Fruit fly (Drosophila melanogaster) whole organism, adult: ENCODE data around the gene Tengl3.

Experiments
- CG11617 ChIP-seq: fragments of 200-800 bp; sonication (Bioruptor generic); optimal IDR thresholded peaks from 2 replicates; lab custom pipeline; 2017; ENCODE audit warnings: mild to moderate bottlenecking, missing biosample characterization, missing genetic modification reagents, missing genetic modification characterization
- CG12768 ChIP-seq: fragments of 200-800 bp; sonication (Bioruptor generic); optimal IDR thresholded peaks from 2 replicates; lab custom pipeline; 2017; ENCODE audit warnings: missing biosample characterization, missing genetic modification characterization, mild to moderate bottlenecking, moderate library complexity, missing genetic modification reagents
- CG14711 ChIP-seq: fragments of 200-800 bp; sonication (Bioruptor generic); optimal IDR thresholded peaks from 2 replicates; lab custom pipeline; 2018; ENCODE audit warnings: missing biosample characterization, mild to moderate bottlenecking, missing genetic modification characterization, moderate library complexity
- CG1620 ChIP-seq: fragments of 200-800 bp; sonication (Bioruptor generic); optimal IDR thresholded peaks from 2 replicates; lab custom pipeline; 2016; ENCODE audit warnings: missing biosample characterization, missing genetic modification characterization
- CG33017 ChIP-seq: fragments of 200-800 bp; sonication (Bioruptor generic); optimal IDR thresholded peaks from 2 replicates; lab custom pipeline; 2018; ENCODE audit warnings: missing biosample characterization, mild to moderate bottlenecking, missing genetic modification characterization, moderate library complexity
- CG5204 ChIP-seq: fragments of 200-800 bp; sonication (Bioruptor generic); optimal IDR thresholded peaks from 2 replicates; lab custom pipeline; 2016; ENCODE audit warnings: missing biosample characterization, missing genetic modification characterization
- CG7045 ChIP-seq: fragments of 200-800 bp; sonication (Bioruptor generic); optimal IDR thresholded peaks from 2 replicates; lab custom pipeline; 2017; ENCODE audit warnings: missing biosample characterization, mild to moderate bottlenecking, missing genetic modification characterization
- CG7101 ChIP-seq: fragments of 200-800 bp; sonication (Bioruptor generic); optimal IDR thresholded peaks from 2 replicates; lab custom pipeline; 2018; ENCODE audit warnings: missing biosample characterization, mild to moderate bottlenecking, missing genetic modification characterization, moderate library complexity
- Clk ChIP-seq: fragments of 200-800 bp; sonication (Bioruptor generic); optimal IDR thresholded peaks from 2 replicates; lab custom pipeline; 2017; ENCODE audit warnings: missing biosample characterization, missing genetic modification characterization
- Crg-1 ChIP-seq: fragments of 200-800 bp; sonication (Bioruptor generic); optimal IDR thresholded peaks from 2 replicates; lab custom pipeline; 2016; ENCODE audit warnings: missing biosample characterization, missing genetic modification characterization
- Hr96 ChIP-seq: fragments of 200-800 bp; sonication (Bioruptor generic); optimal IDR thresholded peaks from 2 replicates; lab custom pipeline; 2016; ENCODE audit warnings: missing biosample characterization, missing genetic modification characterization
- Mnt ChIP-seq: fragments of 200-800 bp; sonication (Bioruptor generic); optimal IDR thresholded peaks from 2 replicates; lab custom pipeline; 2016; ENCODE audit warnings: missing biosample characterization, mild to moderate bottlenecking, missing genetic modification characterization
- bab1 ChIP-seq: fragments of 200-800 bp; sonication (Bioruptor generic); optimal IDR thresholded peaks from 3 replicates; lab custom pipeline; 2019; ENCODE audit warnings: missing biosample characterization, mild to moderate bottlenecking, missing genetic modification characterization, moderate library complexity
- cic ChIP-seq: fragments of 200-800 bp; sonication (Bioruptor generic); optimal IDR thresholded peaks from 2 replicates; lab custom pipeline; 2017; ENCODE audit warnings: missing biosample characterization, mild to moderate bottlenecking, missing genetic modification characterization, moderate library complexity
- cnc ChIP-seq, 2 experiments: fragments of >200 bp; optimal IDR thresholded peaks; 2 replicates each; lab custom pipeline; 2017
- kay ChIP-seq: fragments of 200-800 bp; sonication (Bioruptor generic); peaks from one replicate; lab custom pipeline; 2016; ENCODE audit warnings: missing biosample characterization, missing genetic modification characterization, borderline replicate concordance
- ovo ChIP-seq: fragments of 200-800 bp; sonication (Bioruptor generic); optimal IDR thresholded peaks from 2 replicates; lab custom pipeline; 2016; ENCODE audit warnings: missing biosample characterization, missing genetic modification characterization
- pad ChIP-seq: fragments of 200-800 bp; sonication (Bioruptor generic); optimal IDR thresholded peaks from 3 replicates; lab custom pipeline; 2017; ENCODE audit warnings: missing biosample characterization, missing genetic modification characterization, mild to moderate bottlenecking, moderate library complexity, missing genetic modification reagents
- tj ChIP-seq: fragments of 200-800 bp; sonication (Bioruptor generic); optimal IDR thresholded peaks from 3 replicates; lab custom pipeline; 2017; ENCODE audit warnings: missing biosample characterization, mild to moderate bottlenecking, missing genetic modification characterization, moderate library complexity
- toe ChIP-seq: fragments of 200-800 bp; sonication (Bioruptor generic); optimal IDR thresholded peaks from 2 replicates; lab custom pipeline; 2016; ENCODE audit warnings: missing biosample characterization, missing genetic modification characterization

Tengl3 gene

DNA sequence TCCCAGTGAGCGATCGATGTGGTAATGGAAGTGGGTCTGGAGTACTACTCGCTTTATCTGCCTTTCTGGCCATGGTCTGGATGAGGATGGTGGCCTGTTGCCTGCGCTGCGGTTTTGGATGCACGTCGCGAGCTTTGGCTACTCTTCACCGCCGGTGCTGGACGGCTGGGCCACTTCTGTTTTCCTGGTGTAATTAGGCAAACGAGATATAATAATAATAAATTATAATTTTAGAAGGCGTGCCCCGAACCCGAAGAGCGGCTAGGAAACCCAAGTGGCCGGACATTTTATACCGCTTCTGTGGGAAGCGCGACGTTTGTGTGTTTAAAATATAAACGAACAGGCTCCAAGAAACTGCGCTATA, 38.6 kb downstream of the Tengl3 start:
- TF ChIP-seq CG5204 (no peak), CG33017 (tag; lab: Kevin White, UChicago) (no peak), CG11617 (GFP tag; lab: Kevin White, UChicago) (no peak), CG7101 (no peak), CG7045 (no peak), toe (GFP tag; lab: Kevin White, UChicago) (no peak), ovo (no peak), Clk (GFP tag; lab: Kevin White, UChicago) (no peak), cic (GFP tag; lab: Kevin White, UChicago) (no peak), Mnt (GFP tag; lab: Kevin White, UChicago) (no peak), Hr96 (no peak), Crg-1 (no peak), CG14711 (no peak), pad (GFP tag; lab: Kevin White, UChicago) (no peak), tj (no peak), CG12768 (GFP tag; lab: Kevin White, UChicago) (no peak), bab1 (GFP tag; lab: Kevin White, UChicago) (no peak), CG1620 (GFP tag; lab: Kevin White, UChicago) (no peak), kay (no peak)

DNA sequence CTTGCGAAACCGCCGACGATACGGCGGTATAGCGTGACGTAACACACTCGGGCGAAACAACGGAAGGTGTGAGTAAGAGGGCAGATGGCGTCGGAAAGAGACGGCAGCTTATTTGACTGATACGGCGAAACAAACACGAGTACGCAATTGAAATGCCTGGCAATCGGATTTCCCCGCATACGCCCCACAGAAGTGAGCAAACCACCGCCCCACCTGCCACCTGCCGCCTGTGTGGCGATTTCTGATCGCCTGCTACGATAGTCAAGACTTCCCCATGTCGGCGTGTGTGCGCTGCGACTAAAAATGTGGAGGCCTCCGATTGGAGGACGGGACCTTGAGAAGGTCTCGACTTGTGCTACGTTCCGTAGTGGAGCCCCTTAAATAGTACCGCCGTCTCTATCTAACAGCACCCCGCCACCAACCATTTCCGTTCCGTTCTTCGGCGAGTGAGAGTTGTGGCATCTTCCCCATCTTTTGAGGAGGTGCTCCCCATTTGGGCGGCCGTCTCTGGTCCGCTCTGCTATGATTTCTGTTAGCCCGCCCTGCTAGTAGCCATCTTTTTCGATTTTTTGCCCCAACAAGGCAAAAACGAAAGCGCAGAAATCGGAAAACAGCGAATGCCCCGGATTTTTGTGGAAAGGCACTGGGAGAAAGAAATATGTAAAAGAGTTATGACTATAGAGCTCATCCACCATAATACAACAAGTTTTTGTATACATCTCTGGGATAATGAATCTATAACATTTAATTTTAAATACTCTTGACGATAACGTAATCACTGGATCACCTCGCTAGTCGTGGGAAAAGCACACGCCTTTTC, 39.2 kb downstream of the Tengl3 start:
- TF ChIP-seq CG7045 (peak; percentile 13), CG33017 (tag; lab: Kevin White, UChicago) (peak; percentile 52), cnc (optimal IDR thresholded peaks at IDR 0.05; lab: Kevin White, UChicago) (no peak), Crg-1 (peak; percentile 6), tj (peak; percentile 67), CG14711 (peak; percentile 66), Hr96 (peak; percentile 47), bab1 (GFP tag; lab: Kevin White, UChicago) (no peak), CG7101 (peak; percentile 47), CG11617 (GFP tag; lab: Kevin White, UChicago) (peak; percentile 26), ovo (peak; percentile 55), cic (GFP tag; lab: Kevin White, UChicago) (peak; percentile 93), CG12768 (GFP tag; lab: Kevin White, UChicago) (peak; percentile 16), CG1620 (GFP tag; lab: Kevin White, UChicago) (peak; percentile 36), Clk (GFP tag; lab: Kevin White, UChicago) (no peak), kay (peak; percentile 84), CG5204 (peak; percentile 20), Mnt (GFP tag; lab: Kevin White, UChicago) (peak; percentile 92), toe (GFP tag; lab: Kevin White, UChicago) (peak; percentile 49), pad (GFP tag; lab: Kevin White, UChicago) (peak; percentile 99)

DNA sequence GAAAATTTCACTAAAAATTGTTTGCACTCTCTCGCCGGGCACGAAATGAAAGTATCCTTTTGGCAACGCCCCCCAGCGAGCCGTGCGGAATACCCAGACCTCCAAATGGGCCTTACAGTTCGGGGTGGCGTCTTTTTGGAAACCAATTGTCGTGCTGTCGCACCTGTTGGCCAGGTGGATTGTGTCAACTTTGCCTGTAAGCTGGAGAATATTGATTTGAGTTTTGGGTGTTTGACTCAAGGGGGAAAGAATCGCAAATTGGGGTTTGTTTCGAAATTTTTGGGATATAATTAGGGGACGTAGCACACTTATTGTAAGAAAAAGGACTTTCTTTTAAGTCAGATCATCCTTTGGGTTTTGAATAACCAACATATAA, 39.9 kb downstream of the Tengl3 start:
- TF ChIP-seq CG14711 = no peak
- TF ChIP-seq cic (GFP tag; lab: Kevin White, UChicago) = no peak
- TF ChIP-seq cnc (optimal IDR thresholded peaks at IDR 0.05; lab: Kevin White, UChicago) = no peak
- no peak for TF ChIP-seq tj
- no peak for TF ChIP-seq CG1620 (GFP tag; lab: Kevin White, UChicago)
- TF ChIP-seq ovo = no peak
- no peak for TF ChIP-seq Clk (GFP tag; lab: Kevin White, UChicago)
- no peak for TF ChIP-seq CG11617 (GFP tag; lab: Kevin White, UChicago)

DNA sequence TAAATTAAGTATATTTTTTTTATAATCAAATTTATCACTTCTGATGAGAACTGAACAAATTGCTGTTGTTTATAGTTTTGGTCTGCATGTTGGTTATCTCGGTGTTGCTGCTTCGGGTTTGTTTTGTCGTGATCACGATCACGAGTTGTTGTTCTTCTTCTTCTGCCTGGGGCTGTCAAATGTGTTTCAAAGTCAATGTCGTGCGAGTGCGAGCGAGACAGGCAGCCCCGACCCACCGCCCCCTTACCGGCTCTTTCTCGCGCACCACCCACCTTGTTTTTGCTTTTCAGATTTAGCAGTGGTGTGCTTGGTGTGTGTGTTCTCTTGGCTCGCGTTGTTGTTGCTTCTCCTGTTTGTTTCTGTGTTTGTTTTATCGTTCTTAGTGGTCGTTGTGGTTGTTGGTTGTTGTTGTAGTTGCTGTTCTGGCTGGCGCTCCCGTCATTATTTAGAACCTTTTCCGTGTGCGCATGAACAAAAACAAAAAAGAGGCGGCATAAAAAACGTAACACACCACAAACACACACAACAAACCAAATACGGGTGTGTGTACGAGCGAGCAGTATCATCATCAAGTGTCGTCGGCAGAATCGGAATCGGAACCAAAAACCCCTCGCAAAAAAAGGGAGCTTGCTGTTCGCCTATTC, 40.5 kb downstream of the Tengl3 start, which contains the start of gene COX7AL2:
Gene COX7AL2 (minus strand): TSS at position 438 of the 644 bp plus-strand sequence.
- no peak for TF ChIP-seq pad (GFP tag; lab: Kevin White, UChicago)
- TF ChIP-seq ovo = no peak
- no peak for TF ChIP-seq CG1620 (GFP tag; lab: Kevin White, UChicago)
- no peak for TF ChIP-seq Hr96
- TF ChIP-seq CG7101 = no peak
- TF ChIP-seq CG12768 (GFP tag; lab: Kevin White, UChicago) = peak; percentile 38
- peak; percentile 90 for TF ChIP-seq kay
- TF ChIP-seq cnc (optimal IDR thresholded peaks at IDR 0.05; lab: Kevin White, UChicago) = peak; percentile 25 to 34
- no peak for TF ChIP-seq tj
- no peak for TF ChIP-seq CG5204
- TF ChIP-seq cic (GFP tag; lab: Kevin White, UChicago) = peak; percentile 21

DNA sequence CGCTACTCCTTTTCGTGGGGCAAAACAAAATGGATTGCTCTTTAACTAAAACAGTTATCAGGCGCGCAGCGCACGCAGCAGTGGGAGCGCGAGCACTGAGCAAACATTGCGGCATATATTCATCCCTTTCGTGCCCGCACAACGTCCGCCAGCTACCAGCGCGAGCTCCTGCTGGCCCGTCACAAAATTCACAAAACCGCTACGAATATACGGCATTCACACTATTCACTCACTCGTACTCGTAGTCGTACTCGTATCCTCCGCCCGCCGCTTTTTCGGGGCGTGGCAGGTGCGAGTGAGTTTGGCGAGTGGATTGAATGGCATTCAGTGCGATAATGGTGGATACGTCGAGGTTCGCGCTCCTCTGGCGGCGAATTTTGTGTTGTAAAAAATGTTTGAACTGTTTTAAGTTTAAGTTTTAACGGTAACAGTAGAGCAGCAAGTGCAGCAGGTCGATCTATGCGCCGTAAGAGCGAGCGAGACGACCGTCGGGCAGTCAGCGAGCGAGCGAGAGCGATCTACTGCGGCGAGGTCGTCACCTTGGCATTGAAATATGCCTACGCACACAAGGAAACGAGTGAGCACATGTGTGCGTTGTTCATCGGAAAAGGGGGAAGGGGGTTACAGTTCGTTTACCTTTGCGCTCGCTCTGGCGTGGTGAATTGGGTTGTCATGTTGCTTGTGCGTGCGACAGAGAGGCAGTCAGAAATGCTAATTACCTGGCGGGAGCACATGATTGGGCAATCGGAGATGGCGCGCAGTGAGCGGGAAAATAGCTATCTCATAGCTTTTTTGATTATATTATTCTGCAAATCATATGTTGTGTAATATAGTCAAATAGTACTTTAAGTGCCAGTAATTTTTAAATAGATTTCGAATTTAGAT, 41.2 kb downstream of the Tengl3 start:
- TF ChIP-seq CG33017 (tag; lab: Kevin White, UChicago) (peak; percentile 45), Clk (GFP tag; lab: Kevin White, UChicago) (no peak), CG12768 (GFP tag; lab: Kevin White, UChicago) (peak; percentile 74), CG5204 (peak; percentile 35), CG7045 (no peak), kay (peak; percentile 67), CG11617 (GFP tag; lab: Kevin White, UChicago) (peak; percentile 53), CG1620 (GFP tag; lab: Kevin White, UChicago) (peak; percentile 17), Crg-1 (peak; percentile 44), pad (GFP tag; lab: Kevin White, UChicago) (peak; percentile 97), Hr96 (peak; percentile 49), bab1 (GFP tag; lab: Kevin White, UChicago) (peak; percentile 37), tj (peak; percentile 98), Mnt (GFP tag; lab: Kevin White, UChicago) (peak; percentile 99), ovo (peak; percentile 94), CG7101 (peak; percentile 44), toe (GFP tag; lab: Kevin White, UChicago) (peak; percentile 44), cic (GFP tag; lab: Kevin White, UChicago) (peak; percentile 99), CG14711 (peak; percentile 32), cnc (optimal IDR thresholded peaks at IDR 0.05; lab: Kevin White, UChicago) (peak; percentile 28 to 68)
